Worm (Caenorhabditis elegans): ENCODE results near the gene dis-3.

Gene dis-3

ce11 chrIV:10144487-10144886, 47.5 kb downstream of the dis-3 start:
- TF ChIP-seq elt-2 (tag; optimal IDR thresholded peaks at IDR 0.05): no peak
- no peak for TF ChIP-seq ceh-48 (tag; optimal IDR thresholded peaks at IDR 0.05)
- TF ChIP-seq gmeb-2 (tag; optimal IDR thresholded peaks at IDR 0.05): no peak
- no peak for TF ChIP-seq fkh-6 (tag; optimal IDR thresholded peaks at IDR 0.05)
- TF ChIP-seq hlh-15 (tag; optimal IDR thresholded peaks at IDR 0.05): no peak
- TF ChIP-seq K09A11.1 (tag; optimal IDR thresholded peaks at IDR 0.05; ENCODE audit: insufficient read depth): no peak

ce11 chrIV:10144909-10145308, 47.9 kb downstream of the dis-3 start:
- no peak for TF ChIP-seq sox-2 (GFP tag; IDR thresholded peaks at IDR 0.05)
- TF ChIP-seq eyg-1 (tag; optimal IDR thresholded peaks at IDR 0.05): no peak
- no peak for TF ChIP-seq hlh-30 (tag; optimal IDR thresholded peaks at IDR 0.05; ENCODE audit: insufficient read depth)
- TF ChIP-seq syd-9 (tag; optimal IDR thresholded peaks at IDR 0.05): no peak
- no peak for TF ChIP-seq ceh-6 (GFP tag; optimal IDR thresholded peaks at IDR 0.05)
- TF ChIP-seq fkh-6 (tag; optimal IDR thresholded peaks at IDR 0.05): no peak
- TF ChIP-seq fkh-10 (GFP tag; optimal IDR thresholded peaks at IDR 0.05): no peak
- no peak for TF ChIP-seq ama-1 (optimal IDR thresholded peaks at IDR 0.05)
- no peak for TF ChIP-seq madf-2 (tag; optimal IDR thresholded peaks at IDR 0.05)
- no peak for TF ChIP-seq lin-11 (tag; optimal IDR thresholded peaks at IDR 0.05)
- TF ChIP-seq elt-4 (tag; optimal IDR thresholded peaks at IDR 0.05): no peak
- TF ChIP-seq zip-5 (tag; optimal IDR thresholded peaks at IDR 0.05): no peak
- TF ChIP-seq pqm-1 (tag; optimal IDR thresholded peaks at IDR 0.05): no peak
- TF ChIP-seq pax-1 (tag; optimal IDR thresholded peaks at IDR 0.05): no peak
- no peak for TF ChIP-seq ztf-16 (tag; optimal IDR thresholded peaks at IDR 0.05)
- no peak for TF ChIP-seq C38D4.7 (GFP tag; optimal IDR thresholded peaks at IDR 0.05)
- TF ChIP-seq rnt-1 (tag; optimal IDR thresholded peaks at IDR 0.05): no peak

- TF ChIP-seq che-1 (tag; optimal IDR thresholded peaks at IDR 0.05) (no peak), ahr-1 (tag; optimal IDR thresholded peaks at IDR 0.05) (no peak), hlh-30 (tag; optimal IDR thresholded peaks at IDR 0.05; ENCODE audit: insufficient read depth) (no peak), nfya-1 (tag; optimal IDR thresholded peaks at IDR 0.05) (no peak)
Observed at ce11 chrIV:10146885-10147284, 49.9 kb downstream of the dis-3 start, which contains the start of gene T14G10.8. Gene T14G10.8, minus strand, starts transcription at chrIV:10146985.

ce11 chrIV:10148938-10149337, 51.9 kb downstream of the dis-3 start, which contains the start of gene pigs-1:
Gene pigs-1, minus strand, starts transcription at chrIV:10149038.
- no peak for TF ChIP-seq mec-3 (tag; optimal IDR thresholded peaks at IDR 0.05; ENCODE audit: borderline replicate concordance)
- TF ChIP-seq ceh-6 (GFP tag; optimal IDR thresholded peaks at IDR 0.05): no peak
- no peak for TF ChIP-seq fkh-6 (tag; optimal IDR thresholded peaks at IDR 0.05)
- TF ChIP-seq T23F11.4 (GFP tag; optimal IDR thresholded peaks at IDR 0.05): no peak
- TF ChIP-seq dve-1 (tag; optimal IDR thresholded peaks at IDR 0.05): no peak
- no peak for TF ChIP-seq lim-6 (tag; optimal IDR thresholded peaks at IDR 0.05)
- no peak for TF ChIP-seq hlh-6 (tag; optimal IDR thresholded peaks at IDR 0.05)

- TF ChIP-seq ceh-14 (tag; optimal IDR thresholded peaks at IDR 0.05) (no peak), unc-55 (GFP tag; optimal IDR thresholded peaks at IDR 0.05) (no peak), T23F11.4 (GFP tag; optimal IDR thresholded peaks at IDR 0.05) (no peak), sox-4 (tag; optimal IDR thresholded peaks at IDR 0.05) (no peak), hlh-15 (tag; optimal IDR thresholded peaks at IDR 0.05) (no peak), ceh-34 (tag; optimal IDR thresholded peaks at IDR 0.05) (peak; percentile 15), ceh-9 (tag; optimal IDR thresholded peaks at IDR 0.05) (no peak), dve-1 (tag; optimal IDR thresholded peaks at IDR 0.05) (no peak), ceh-48 (tag; optimal IDR thresholded peaks at IDR 0.05) (no peak), hlh-13 (GFP tag; optimal IDR thresholded peaks at IDR 0.05) (no peak), tbx-2 (tag; optimal IDR thresholded peaks at IDR 0.05) (no peak), nhr-232 (tag; optimal IDR thresholded peaks at IDR 0.05) (no peak), pha-2 (tag; optimal IDR thresholded peaks at IDR 0.05) (no peak), unc-42 (tag; optimal IDR thresholded peaks at IDR 0.05) (peak; percentile 29), ttx-3 (tag; optimal IDR thresholded peaks at IDR 0.05) (no peak), pha-4 (tag; optimal IDR thresholded peaks at IDR 0.05) (no peak), elt-4 (tag; optimal IDR thresholded peaks at IDR 0.05) (no peak), ceh-2 (tag; optimal IDR thresholded peaks at IDR 0.05) (no peak)
Observed at ce11 chrIV:10150552-10151004, 53.6 kb downstream of the dis-3 start, which contains the start of gene tsp-12. Gene tsp-12, minus strand, starts transcription at chrIV:10150602.

Measured in whole organism, late embryonic.